Worm (Caenorhabditis elegans): ENCODE measurements around the gene cyp-34A5.

cyp-34A5 gene

DNA sequence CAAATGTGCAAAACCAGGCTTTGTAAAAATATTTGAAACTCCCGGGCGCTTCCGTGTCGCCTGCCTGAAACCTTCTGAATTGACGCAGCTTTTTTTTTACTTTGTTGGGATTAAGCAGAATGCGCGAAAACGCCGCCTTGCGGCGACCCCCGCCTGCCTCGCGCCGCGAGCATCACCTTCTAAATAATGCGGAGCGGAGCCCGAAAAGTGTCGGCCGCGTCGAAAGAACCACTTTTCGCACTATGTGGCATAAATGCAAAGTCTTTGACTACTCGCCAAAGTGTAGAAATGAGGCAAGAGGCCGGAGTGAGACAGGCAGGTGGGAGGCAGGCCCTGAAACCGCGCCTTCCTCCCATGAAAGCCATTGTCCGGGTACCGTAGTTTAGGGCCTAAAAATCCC, 44.4 kb downstream of the cyp-34A5 start:
- TF ChIP-seq tbx-8 (GFP tag; optimal IDR thresholded peaks at IDR 0.05) (no peak), mab-5 (tag; optimal IDR thresholded peaks at IDR 0.05) (no peak), lsy-2 (tag; optimal IDR thresholded peaks at IDR 0.05) (no peak), cnd-1 (tag; optimal IDR thresholded peaks at IDR 0.05) (no peak), blmp-1 (tag; optimal IDR thresholded peaks at IDR 0.05) (no peak), unc-39 (tag; optimal IDR thresholded peaks at IDR 0.05) (no peak)

DNA sequence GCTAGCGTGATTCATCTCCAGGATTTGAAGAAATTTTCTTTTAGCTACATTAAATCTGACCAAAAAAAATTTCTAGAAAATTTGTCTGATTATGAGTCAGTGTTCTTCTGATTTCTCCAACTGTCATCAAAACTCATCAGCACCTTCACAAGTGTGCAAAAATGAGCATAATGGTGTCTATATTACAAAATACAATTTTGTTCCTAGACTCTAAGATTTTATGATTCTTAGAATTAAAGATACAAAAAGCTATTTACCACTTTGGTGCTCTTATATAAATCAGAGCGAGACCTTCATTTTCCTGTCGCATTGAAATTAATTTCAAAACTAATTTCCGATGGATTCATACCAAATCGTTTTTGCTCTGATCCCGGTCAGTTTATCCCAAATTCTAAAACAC, 45.0 kb downstream of the cyp-34A5 start, which contains the start of gene srx-68:
Gene srx-68, plus strand, starts transcription at position 301 of the 400 bp plus-strand sequence.
- TF ChIP-seq ceh-43 (GFP tag; optimal IDR thresholded peaks at IDR 0.05) (no peak), flh-1 (GFP tag; optimal IDR thresholded peaks at IDR 0.05) (no peak), ces-1 (GFP tag; optimal IDR thresholded peaks at IDR 0.05) (no peak), ham-2 (GFP tag; optimal IDR thresholded peaks at IDR 0.05) (no peak), hlh-1 (tag; optimal IDR thresholded peaks at IDR 0.05) (no peak), M03D4.4 (tag; optimal IDR thresholded peaks at IDR 0.05) (no peak), unc-39 (tag; optimal IDR thresholded peaks at IDR 0.05) (no peak), drap-1 (GFP tag; optimal IDR thresholded peaks at IDR 0.05) (no peak), nhr-76 (tag; optimal IDR thresholded peaks at IDR 0.05) (no peak), lin-13 (tag; optimal IDR thresholded peaks at IDR 0.05) (no peak), nhr-28 (tag; optimal IDR thresholded peaks at IDR 0.05) (no peak), ceh-39 (tag; optimal IDR thresholded peaks at IDR 0.05) (no peak), zip-8 (tag; optimal IDR thresholded peaks at IDR 0.05) (no peak), unc-62 (GFP tag; optimal IDR thresholded peaks at IDR 0.05) (no peak)

DNA sequence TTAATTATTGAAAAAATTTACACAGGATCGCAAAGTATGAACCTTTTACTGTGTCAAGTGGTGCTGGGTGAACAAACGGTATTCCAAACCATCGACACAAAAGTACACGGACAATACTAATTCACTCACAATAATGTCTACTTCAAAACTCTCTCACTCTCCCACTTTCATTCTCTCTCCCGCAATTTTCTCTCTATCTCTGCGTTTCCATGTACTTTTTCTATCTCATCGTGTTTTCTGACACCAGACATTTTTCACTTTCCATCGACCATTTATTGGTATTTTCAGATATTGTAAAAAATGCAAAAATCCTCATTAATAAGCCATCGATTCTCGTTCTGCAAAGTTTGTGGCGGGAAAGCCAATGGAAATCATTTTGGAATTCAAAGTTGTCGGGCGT, 51.7 kb downstream of the cyp-34A5 start, which contains the start of gene nhr-156:
Gene nhr-156, plus strand, starts transcription at position 266 of the 400 bp plus-strand sequence.
- TF ChIP-seq nhr-237 (tag; optimal IDR thresholded peaks at IDR 0.05) = no peak
- no peak for TF ChIP-seq sem-2 (GFP tag; optimal IDR thresholded peaks at IDR 0.05)
- no peak for TF ChIP-seq lin-13 (tag; optimal IDR thresholded peaks at IDR 0.05)
- TF ChIP-seq nhr-2 (tag; optimal IDR thresholded peaks at IDR 0.05) = no peak
- TF ChIP-seq blmp-1 (tag; optimal IDR thresholded peaks at IDR 0.05) = no peak
- no peak for TF ChIP-seq ceh-83 (GFP tag; optimal IDR thresholded peaks at IDR 0.05)
- no peak for TF ChIP-seq mls-2 (tag; optimal IDR thresholded peaks at IDR 0.05)
- TF ChIP-seq tbx-8 (GFP tag; optimal IDR thresholded peaks at IDR 0.05) = no peak
- TF ChIP-seq nhr-28 (tag; optimal IDR thresholded peaks at IDR 0.05) = no peak
- TF ChIP-seq hlh-1 (tag; optimal IDR thresholded peaks at IDR 0.05) = no peak
- TF ChIP-seq lin-32 (GFP tag; optimal IDR thresholded peaks at IDR 0.05) = no peak
- no peak for TF ChIP-seq ceh-43 (GFP tag; optimal IDR thresholded peaks at IDR 0.05)
- TF ChIP-seq ztf-11 (tag; optimal IDR thresholded peaks at IDR 0.05) = no peak
- TF ChIP-seq unc-120 (tag; optimal IDR thresholded peaks at IDR 0.05; ENCODE audit: poor library complexity, severe bottlenecking) = no peak

Measured in whole organism, mixed stage, embryonic.